Fruit fly (Drosophila melanogaster) whole organism, embryonic: ENCODE results near the gene hyd.

Experiments
- Asciz ChIP-seq: fragments of 200-800 bp; sonication (Bioruptor generic); optimal IDR thresholded peaks from 2 replicates; lab custom pipeline; 2017; ENCODE audit warnings: missing biosample characterization, mild to moderate bottlenecking, missing genetic modification characterization, missing genetic modification reagents
- BEAF-32 ChIP-seq: fragments of 200-800 bp; sonication (Bioruptor generic); optimal IDR thresholded peaks from 3 replicates; lab custom pipeline; 2017; ENCODE audit warnings: missing biosample characterization, missing genetic modification characterization, mild to moderate bottlenecking, moderate library complexity, missing genetic modification reagents
- C15 ChIP-seq: fragments of 200-800 bp; sonication (Bioruptor generic); IDR thresholded peaks from 3 replicates; pipeline ENCODE4 v1.3.6; 2022; ENCODE audit warnings: missing biosample characterization, missing genetic modification characterization
- CG10267 ChIP-seq: fragments of 200-800 bp; sonication (Bioruptor generic); optimal IDR thresholded peaks from 2 replicates; lab custom pipeline; 2018; ENCODE audit warnings: missing biosample characterization, mild to moderate bottlenecking, missing genetic modification characterization, moderate library complexity
- CG11504 ChIP-seq: fragments of 200-800 bp; sonication (Bioruptor generic); optimal IDR thresholded peaks from 3 replicates; lab custom pipeline; 2019; ENCODE audit warnings: missing biosample characterization, mild to moderate bottlenecking, missing genetic modification characterization, moderate library complexity
- CG14014 ChIP-seq: fragments of 200-800 bp; sonication (Bioruptor generic); IDR thresholded peaks from 2 replicates; pipeline ENCODE4 v1.3.6; 2022; ENCODE audit warnings: missing biosample characterization, missing genetic modification characterization
- CG14667 ChIP-seq: fragments of 200-800 bp; sonication (Bioruptor generic); IDR thresholded peaks from 2 replicates; pipeline ENCODE4 v1.3.6; 2022; ENCODE audit warnings: missing biosample characterization, missing genetic modification characterization
- CG1647 ChIP-seq: fragments of 200-800 bp; sonication (Bioruptor generic); optimal IDR thresholded peaks from 3 replicates; lab custom pipeline; 2016; ENCODE audit warnings: missing biosample characterization, missing genetic modification characterization
- CG17359 ChIP-seq: fragments of 200-800 bp; sonication (Bioruptor generic); optimal IDR thresholded peaks from 3 replicates; lab custom pipeline; 2018; ENCODE audit warnings: missing biosample characterization, mild to moderate bottlenecking, missing genetic modification characterization, moderate library complexity
- CG18764 ChIP-seq: fragments of 200-800 bp; sonication (Bioruptor generic); optimal IDR thresholded peaks from 3 replicates; lab custom pipeline; 2016; ENCODE audit warnings: missing biosample characterization, missing genetic modification characterization
- CG2199 ChIP-seq: fragments of 200-800 bp; sonication (Bioruptor generic); IDR thresholded peaks from 3 replicates; pipeline ENCODE4 v1.3.6; 2022; ENCODE audit warnings: missing biosample characterization, missing genetic modification characterization
- CG3281 ChIP-seq: fragments of 200-800 bp; sonication (Bioruptor generic); optimal IDR thresholded peaks from 3 replicates; lab custom pipeline; 2017; ENCODE audit warnings: missing biosample characterization, mild to moderate bottlenecking, missing genetic modification characterization
- CG3407 ChIP-seq: fragments of 200-800 bp; sonication (Bioruptor generic); optimal IDR thresholded peaks from 2 replicates; lab custom pipeline; 2018; ENCODE audit warnings: missing biosample characterization, mild to moderate bottlenecking, missing genetic modification characterization
- CG3995 ChIP-seq: fragments of 200-800 bp; sonication (Bioruptor generic); optimal IDR thresholded peaks from 3 replicates; lab custom pipeline; 2016; ENCODE audit warnings: missing biosample characterization, missing genetic modification characterization
- CG4730 ChIP-seq: fragments of 200-800 bp; sonication (Bioruptor generic); IDR thresholded peaks from 2 replicates; pipeline ENCODE4 v1.3.6; 2022; ENCODE audit warnings: missing biosample characterization, missing genetic modification characterization
- CG6272 ChIP-seq: fragments of 200-800 bp; sonication (Bioruptor generic); IDR thresholded peaks from 2 replicates; pipeline ENCODE4 v1.3.6; 2022; ENCODE audit warnings: missing biosample characterization, missing genetic modification characterization
- CG7357 ChIP-seq: fragments of 200-800 bp; sonication (Bioruptor generic); IDR thresholded peaks from 3 replicates; pipeline ENCODE4 v1.3.6; 2022; ENCODE audit warnings: missing biosample characterization, missing genetic modification characterization
- CG7963 ChIP-seq: fragments of 200-800 bp; sonication (Bioruptor generic); IDR thresholded peaks from 3 replicates; pipeline ENCODE4 v1.3.6; 2022; ENCODE audit warnings: missing biosample characterization, missing genetic modification characterization; ENCODE audit not compliant: partially characterized antibody
- CG8281 ChIP-seq: fragments of 200-800 bp; sonication (Bioruptor generic); optimal IDR thresholded peaks from 2 replicates; lab custom pipeline; 2018; ENCODE audit warnings: missing biosample characterization, mild to moderate bottlenecking, missing genetic modification characterization, moderate library complexity
- CG9215 ChIP-seq: fragments of 200-800 bp; sonication (Bioruptor generic); IDR thresholded peaks from 2 replicates; pipeline ENCODE4 v1.3.6; 2022; ENCODE audit warnings: missing biosample characterization, missing genetic modification characterization
- Dll ChIP-seq: fragments of 200-800 bp; sonication (Bioruptor generic); IDR thresholded peaks from 4 replicates; pipeline ENCODE4 v1.3.6; 2022; ENCODE audit warnings: missing biosample characterization, missing genetic modification characterization; ENCODE audit not compliant: partially characterized antibody
- Dp ChIP-seq: fragments of 200-800 bp; sonication (Bioruptor generic); optimal IDR thresholded peaks from 2 replicates; lab custom pipeline; 2018; ENCODE audit warnings: missing biosample characterization, mild to moderate bottlenecking, missing genetic modification characterization, moderate library complexity
- GATAe ChIP-seq: fragments of 200-800 bp; sonication (Bioruptor generic); conservative IDR thresholded peaks from 2 replicates; pipeline ENCODE4 v1.3.6; 2022; ENCODE audit warnings: missing biosample characterization, missing genetic modification characterization
- Max ChIP-seq: fragments of 200-800 bp; sonication (Bioruptor generic); optimal IDR thresholded peaks from 2 replicates; lab custom pipeline; 2016; ENCODE audit warnings: missing biosample characterization, mild to moderate bottlenecking, missing genetic modification characterization
- NfI ChIP-seq: fragments of 200-800 bp; sonication (Bioruptor generic); optimal IDR thresholded peaks from 3 replicates; lab custom pipeline; 2018; ENCODE audit warnings: missing biosample characterization, mild to moderate bottlenecking, missing genetic modification characterization, moderate library complexity
- Oaz ChIP-seq: fragments of 200-800 bp; sonication (Bioruptor generic); IDR thresholded peaks from 2 replicates; pipeline ENCODE4 v1.3.6; 2022; ENCODE audit warnings: missing biosample characterization, missing genetic modification characterization
- Sin3A ChIP-seq: fragments of >200 bp; optimal IDR thresholded peaks from 2 replicates; lab custom pipeline; 2018
- ap ChIP-seq: fragments of 200-800 bp; sonication (Bioruptor generic); IDR thresholded peaks from 2 replicates; pipeline ENCODE4 v1.3.6; 2022; ENCODE audit warnings: missing biosample characterization, missing genetic modification characterization
- bigmax ChIP-seq: fragments of 200-800 bp; sonication (Bioruptor generic); optimal IDR thresholded peaks from 2 replicates; lab custom pipeline; 2018; ENCODE audit warnings: missing biosample characterization, mild to moderate bottlenecking, missing genetic modification characterization
- crc ChIP-seq: fragments of 200-800 bp; sonication (Bioruptor generic); optimal IDR thresholded peaks from 2 replicates; lab custom pipeline; 2016; ENCODE audit warnings: missing biosample characterization, missing genetic modification characterization
- crol ChIP-seq: fragments of 200-800 bp; sonication (Bioruptor generic); IDR thresholded peaks from 2 replicates; pipeline ENCODE4 v1.3.6; 2022; ENCODE audit warnings: missing biosample characterization, missing genetic modification characterization
- crp ChIP-seq, 2 experiments: fragments of 200-800 bp; sonication (Bioruptor generic); optimal IDR thresholded peaks; 2 replicates in 1 of 2; 3 replicates in 1 of 2; lab custom pipeline; 2017; ENCODE audit warnings: missing biosample characterization in 2 of 2, missing genetic modification characterization in 2 of 2, mild to moderate bottlenecking in 1 of 2, moderate library complexity in 1 of 2
- klu ChIP-seq: fragments of 200-800 bp; sonication (Bioruptor generic); IDR thresholded peaks from 2 replicates; pipeline ENCODE4 v1.3.6; 2022; ENCODE audit warnings: missing biosample characterization, missing genetic modification characterization
- lab ChIP-seq: fragments of 200-800 bp; sonication (Bioruptor generic); optimal IDR thresholded peaks from 3 replicates; lab custom pipeline; 2017; ENCODE audit warnings: missing biosample characterization, missing genetic modification characterization, mild to moderate bottlenecking, moderate library complexity, missing genetic modification reagents
- maf-S ChIP-seq: fragments of 200-800 bp; sonication (Bioruptor generic); optimal IDR thresholded peaks from 2 replicates; lab custom pipeline; 2016; ENCODE audit warnings: missing biosample characterization, missing genetic modification characterization
- nerfin-1 ChIP-seq: fragments of 200-800 bp; sonication (Bioruptor generic); optimal IDR thresholded peaks from 3 replicates; lab custom pipeline; 2019; ENCODE audit warnings: missing biosample characterization, mild to moderate bottlenecking, missing genetic modification characterization, moderate library complexity
- pb ChIP-seq: fragments of 200-800 bp; sonication (Bioruptor generic); optimal IDR thresholded peaks from 3 replicates; lab custom pipeline; 2016; ENCODE audit warnings: missing biosample characterization, missing genetic modification characterization
- psq ChIP-seq: fragments of 200-800 bp; sonication (Bioruptor generic); optimal IDR thresholded peaks from 2 replicates; lab custom pipeline; 2017; ENCODE audit warnings: missing biosample characterization, missing genetic modification characterization
- shn ChIP-seq: fragments of 200-800 bp; sonication (Bioruptor generic); optimal IDR thresholded peaks from 3 replicates; lab custom pipeline; 2016; ENCODE audit warnings: missing biosample characterization, missing genetic modification characterization
- slbo ChIP-seq: fragments of 200-800 bp; sonication (Bioruptor generic); IDR thresholded peaks from 2 replicates; pipeline ENCODE4 v1.3.6; 2022; ENCODE audit warnings: missing biosample characterization, missing genetic modification characterization
- sna ChIP-seq: fragments of 200-800 bp; sonication (Bioruptor generic); IDR thresholded peaks from 2 replicates; pipeline ENCODE4 v1.3.6; 2022; ENCODE audit warnings: missing biosample characterization, missing genetic modification characterization; ENCODE audit not compliant: partially characterized antibody
- stc ChIP-seq: fragments of 200-800 bp; sonication (Bioruptor generic); IDR thresholded peaks from 2 replicates; pipeline ENCODE4 v1.3.6; 2022; ENCODE audit warnings: missing biosample characterization, missing genetic modification characterization
- stwl ChIP-seq: fragments of 200-800 bp; sonication (Bioruptor generic); optimal IDR thresholded peaks from 3 replicates; lab custom pipeline; 2018; ENCODE audit warnings: missing biosample characterization, mild to moderate bottlenecking, missing genetic modification characterization, moderate library complexity
- tin ChIP-seq: fragments of 200-800 bp; sonication (Bioruptor generic); optimal IDR thresholded peaks from 3 replicates; lab custom pipeline; 2016; ENCODE audit warnings: missing biosample characterization, missing genetic modification characterization
- unc-4 ChIP-seq: fragments of 200-800 bp; sonication (Bioruptor generic); IDR thresholded peaks from 2 replicates; pipeline ENCODE4 v1.3.6; 2022; ENCODE audit warnings: missing biosample characterization, missing genetic modification characterization; ENCODE audit not compliant: partially characterized antibody
- unpg ChIP-seq: fragments of 200-800 bp; sonication (Bioruptor generic); optimal IDR thresholded peaks from 3 replicates; lab custom pipeline; 2018; ENCODE audit warnings: missing biosample characterization, mild to moderate bottlenecking, missing genetic modification characterization, moderate library complexity
- vfl ChIP-seq: fragments of 200-800 bp; sonication (Bioruptor generic); optimal IDR thresholded peaks from 2 replicates; lab custom pipeline; 2016; ENCODE audit warnings: missing biosample characterization, missing genetic modification characterization
- zf30C ChIP-seq: fragments of 200-800 bp; sonication (Bioruptor generic); optimal IDR thresholded peaks from 3 replicates; lab custom pipeline; 2018; ENCODE audit warnings: missing biosample characterization, mild to moderate bottlenecking, missing genetic modification characterization

Gene hyd

DNA sequence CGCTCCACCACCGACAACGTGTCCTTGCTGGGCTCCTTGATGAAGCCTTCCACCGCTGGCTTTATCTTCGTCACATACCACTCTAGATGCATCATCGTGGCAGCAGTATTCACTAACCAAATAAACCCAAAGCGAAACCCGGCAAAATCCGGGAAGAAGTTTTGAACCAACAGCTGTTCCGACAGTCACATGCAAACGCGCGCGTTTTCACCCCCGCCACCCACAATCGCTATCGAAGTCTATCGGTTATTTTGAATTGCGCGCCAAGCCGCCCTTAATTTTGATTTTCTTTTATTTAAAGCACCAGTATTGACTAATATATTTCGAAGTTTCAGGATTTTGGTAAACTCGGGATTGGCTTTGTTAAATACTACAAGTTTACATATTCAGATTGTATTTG, 29.1 kb upstream of the hyd start, which contains the start of gene Tti1 (continued):
- no peak for TF ChIP-seq zf30C (GFP tag; lab: Kevin White, UChicago)
- no peak for TF ChIP-seq C15 (GFP tag; lab: Robert Waterston, UW)
- no peak for TF ChIP-seq CG4730 (GFP tag; lab: Robert Waterston, UW)
- no peak for TF ChIP-seq CG9215 (GFP tag; lab: Robert Waterston, UW)
- TF ChIP-seq CG10267 (tag; lab: Kevin White, UChicago), result no peak
- peak; percentile 57; the same call in 1 of the 2 replicates for TF ChIP-seq klu (GFP tag; lab: Robert Waterston, UW)
- TF ChIP-seq psq (GFP tag; lab: Kevin White, UChicago), result no peak
- TF ChIP-seq Dll (GFP tag; lab: Robert Waterston, UW), result peak; percentile 48; the same call in 1 of the 4 replicates
- 0 out of 2 replicates have a peak, but pooled peaks have one; percentile 27 for TF ChIP-seq sna (GFP tag; lab: Robert Waterston, UW)
- TF ChIP-seq CG7357, result no peak
- TF ChIP-seq Asciz, result no peak
- TF ChIP-seq crc (GFP tag; lab: Kevin White, UChicago), result no peak
- no peak for TF ChIP-seq vfl (GFP tag; lab: Kevin White, UChicago)
- TF ChIP-seq Sin3A, result peak; percentile 26
- no peak for TF ChIP-seq CG1647 (GFP tag; lab: Kevin White, UChicago)
- TF ChIP-seq lab, result no peak
- no peak for TF ChIP-seq CG14014
- TF ChIP-seq NfI (GFP tag; lab: Kevin White, UChicago), result no peak
- no peak for TF ChIP-seq shn
- no peak for TF ChIP-seq CG3281
- peak; percentile 86 for TF ChIP-seq Dp (GFP tag; lab: Kevin White, UChicago)
- TF ChIP-seq CG18764 (GFP tag; lab: Kevin White, UChicago), result no peak
- TF ChIP-seq CG6272, result no peak
- no peak for TF ChIP-seq pb (GFP tag; lab: Kevin White, UChicago)
- TF ChIP-seq CG2199, result no peak
- no peak for TF ChIP-seq tin (GFP tag; lab: Kevin White, UChicago)
- TF ChIP-seq stwl (tag; lab: Kevin White, UChicago), result no peak
- no peak for TF ChIP-seq maf-S (GFP tag; lab: Kevin White, UChicago)
- TF ChIP-seq CG8281 (tag; lab: Kevin White, UChicago), result no peak
- no peak for TF ChIP-seq Oaz
- 0 out of 3 replicates have a peak, but pooled peaks have one; percentile 48 for TF ChIP-seq CG7963 (GFP tag; lab: Robert Waterston, UW)
- no peak for TF ChIP-seq CG14667 (GFP tag; lab: Robert Waterston, UW)
- TF ChIP-seq unc-4, result 0 out of 2 replicates have a peak, but pooled peaks have one; percentile 18
- no peak for TF ChIP-seq CG3407 (GFP tag; lab: Kevin White, UChicago)
- no peak for TF ChIP-seq stc (GFP tag; lab: Robert Waterston, UW)
- TF ChIP-seq CG3995, result no peak
- TF ChIP-seq bigmax (GFP tag; lab: Kevin White, UChicago), result no peak
- TF ChIP-seq slbo (GFP tag; lab: Robert Waterston, UW), result no peak
- TF ChIP-seq crol (GFP tag; lab: Robert Waterston, UW), result peak; percentile 77
- peak; percentile 39 to 91 for TF ChIP-seq crp (GFP tag; optimal IDR thresholded peaks at IDR 0.05; lab: Kevin White, UChicago)
- TF ChIP-seq ap (GFP tag; lab: Robert Waterston, UW), result no peak
- TF ChIP-seq CG17359 (tag; lab: Kevin White, UChicago), result no peak
- TF ChIP-seq BEAF-32, result peak; percentile 38
- TF ChIP-seq Max (GFP tag; lab: Kevin White, UChicago), result no peak
- TF ChIP-seq nerfin-1 (tag; lab: Kevin White, UChicago), result no peak
- TF ChIP-seq unpg (GFP tag; lab: Kevin White, UChicago), result no peak
- no peak for TF ChIP-seq CG11504 (tag; lab: Kevin White, UChicago)
- TF ChIP-seq GATAe (GFP tag; lab: Robert Waterston, UW), result no peak
- TF ChIP-seq, all 482 proteins: peak for 35
